Fruit fly (Drosophila melanogaster) whole organism, adult: Measurements from ENCODE around the gene Ser7.

Source experiments
- CG11617 ChIP-seq: fragments of 200-800 bp; sonication (Bioruptor generic); optimal IDR thresholded peaks from 2 replicates; lab custom pipeline; 2017; ENCODE audit warnings: mild to moderate bottlenecking, missing biosample characterization, missing genetic modification reagents, missing genetic modification characterization
- CG12768 ChIP-seq: fragments of 200-800 bp; sonication (Bioruptor generic); optimal IDR thresholded peaks from 2 replicates; lab custom pipeline; 2017; ENCODE audit warnings: missing biosample characterization, missing genetic modification characterization, mild to moderate bottlenecking, moderate library complexity, missing genetic modification reagents
- CG14711 ChIP-seq: fragments of 200-800 bp; sonication (Bioruptor generic); optimal IDR thresholded peaks from 2 replicates; lab custom pipeline; 2018; ENCODE audit warnings: missing biosample characterization, mild to moderate bottlenecking, missing genetic modification characterization, moderate library complexity
- CG1620 ChIP-seq: fragments of 200-800 bp; sonication (Bioruptor generic); optimal IDR thresholded peaks from 2 replicates; lab custom pipeline; 2016; ENCODE audit warnings: missing biosample characterization, missing genetic modification characterization
- CG33017 ChIP-seq: fragments of 200-800 bp; sonication (Bioruptor generic); optimal IDR thresholded peaks from 2 replicates; lab custom pipeline; 2018; ENCODE audit warnings: missing biosample characterization, mild to moderate bottlenecking, missing genetic modification characterization, moderate library complexity
- CG7045 ChIP-seq: fragments of 200-800 bp; sonication (Bioruptor generic); optimal IDR thresholded peaks from 2 replicates; lab custom pipeline; 2017; ENCODE audit warnings: missing biosample characterization, mild to moderate bottlenecking, missing genetic modification characterization
- CG7101 ChIP-seq: fragments of 200-800 bp; sonication (Bioruptor generic); optimal IDR thresholded peaks from 2 replicates; lab custom pipeline; 2018; ENCODE audit warnings: missing biosample characterization, mild to moderate bottlenecking, missing genetic modification characterization, moderate library complexity
- Clk ChIP-seq: fragments of 200-800 bp; sonication (Bioruptor generic); optimal IDR thresholded peaks from 2 replicates; lab custom pipeline; 2017; ENCODE audit warnings: missing biosample characterization, missing genetic modification characterization
- Crg-1 ChIP-seq: fragments of 200-800 bp; sonication (Bioruptor generic); optimal IDR thresholded peaks from 2 replicates; lab custom pipeline; 2016; ENCODE audit warnings: missing biosample characterization, missing genetic modification characterization
- Hr96 ChIP-seq: fragments of 200-800 bp; sonication (Bioruptor generic); optimal IDR thresholded peaks from 2 replicates; lab custom pipeline; 2016; ENCODE audit warnings: missing biosample characterization, missing genetic modification characterization
- kay ChIP-seq: fragments of 200-800 bp; sonication (Bioruptor generic); peaks from one replicate; lab custom pipeline; 2016; ENCODE audit warnings: missing biosample characterization, missing genetic modification characterization, borderline replicate concordance
- pad ChIP-seq: fragments of 200-800 bp; sonication (Bioruptor generic); optimal IDR thresholded peaks from 3 replicates; lab custom pipeline; 2017; ENCODE audit warnings: missing biosample characterization, missing genetic modification characterization, mild to moderate bottlenecking, moderate library complexity, missing genetic modification reagents
- tj ChIP-seq: fragments of 200-800 bp; sonication (Bioruptor generic); optimal IDR thresholded peaks from 3 replicates; lab custom pipeline; 2017; ENCODE audit warnings: missing biosample characterization, mild to moderate bottlenecking, missing genetic modification characterization, moderate library complexity

dm6 chrX:9873917-9874316 lies 8.9 kb downstream of the Ser7 start, which contains the start of gene CG32695:
- TF ChIP-seq pad (GFP tag; lab: Kevin White, UChicago): no peak
- TF ChIP-seq CG11617 (GFP tag; lab: Kevin White, UChicago): no peak
- no peak for TF ChIP-seq CG7101 (tag; lab: Kevin White, UChicago)
- no peak for TF ChIP-seq CG12768
- no peak for TF ChIP-seq Crg-1 (GFP tag; lab: Kevin White, UChicago)
- TF ChIP-seq kay (GFP tag; lab: Kevin White, UChicago): no peak
- TF ChIP-seq CG14711 (tag; lab: Kevin White, UChicago): no peak
- no peak for TF ChIP-seq Hr96 (GFP tag; lab: Kevin White, UChicago)
- no peak for TF ChIP-seq CG33017
- TF ChIP-seq CG1620 (GFP tag; lab: Kevin White, UChicago): no peak
- TF ChIP-seq Clk (GFP tag; lab: Kevin White, UChicago): no peak
- no peak for TF ChIP-seq tj (GFP tag; lab: Kevin White, UChicago)
- TF ChIP-seq CG7045 (GFP tag; lab: Kevin White, UChicago): no peak
